Worm (Caenorhabditis elegans) whole organism, midembryonic: ENCODE measurements around the gene ssna-1.

ENCODE experiments used
- T22C8.4 ChIP-seq: fragments of 200-800 bp; sonication (Bioruptor generic); IDR thresholded peaks from 2 replicates; pipeline ENCODE4 v1.3.6; 2022; ENCODE audit warnings: missing genetic modification characterization, missing compliant biosample characterization
- cog-1 ChIP-seq: sonication (generic microtip); optimal IDR thresholded peaks from 2 replicates; lab custom pipeline; 2016; ENCODE audit warnings: missing genetic modification characterization, missing compliant biosample characterization
- flt-1 ChIP-seq: fragments of 200-800 bp; sonication (Bioruptor generic); IDR thresholded peaks from 2 replicates; pipeline ENCODE4 v1.3.6; 2022; ENCODE audit warnings: missing genetic modification characterization, missing compliant biosample characterization
- klf-2 ChIP-seq: fragments of 200-800 bp; sonication (Bioruptor generic); conservative IDR thresholded peaks from 2 replicates; pipeline ENCODE4 v1.3.6; 2022; ENCODE audit warnings: missing genetic modification reagents, missing genetic modification characterization, missing compliant biosample characterization
- med-1 ChIP-seq: sonication (generic microtip); optimal IDR thresholded peaks from 2 replicates; lab custom pipeline; 2017; ENCODE audit warnings: missing genetic modification characterization, mild to moderate bottlenecking, missing compliant biosample characterization, antibody characterized with exemption, missing genetic modification reagents; ENCODE audit not compliant: insufficient read depth
- ref-1 ChIP-seq: fragments of 200-800 bp; sonication (Bioruptor generic); conservative IDR thresholded peaks from 2 replicates; pipeline ENCODE4 v1.3.6; 2022; ENCODE audit warnings: missing genetic modification reagents, missing genetic modification characterization, missing compliant biosample characterization
- tab-1 ChIP-seq: fragments of 200-800 bp; sonication (Bioruptor generic); IDR thresholded peaks from 2 replicates; pipeline ENCODE4 v1.3.6; 2022; ENCODE audit warnings: missing genetic modification characterization, missing compliant biosample characterization
- ztf-23 ChIP-seq: fragments of 200-800 bp; sonication (Bioruptor generic); IDR thresholded peaks from 2 replicates; pipeline ENCODE4 v1.3.6; 2022; ENCODE audit warnings: missing genetic modification reagents, missing genetic modification characterization, missing compliant biosample characterization
- ztf-29 ChIP-seq: fragments of 200-800 bp; sonication (Bioruptor generic); IDR thresholded peaks from 2 replicates; pipeline ENCODE4 v1.3.6; 2022; ENCODE audit warnings: missing genetic modification reagents, missing genetic modification characterization, missing compliant biosample characterization

Gene ssna-1

DNA sequence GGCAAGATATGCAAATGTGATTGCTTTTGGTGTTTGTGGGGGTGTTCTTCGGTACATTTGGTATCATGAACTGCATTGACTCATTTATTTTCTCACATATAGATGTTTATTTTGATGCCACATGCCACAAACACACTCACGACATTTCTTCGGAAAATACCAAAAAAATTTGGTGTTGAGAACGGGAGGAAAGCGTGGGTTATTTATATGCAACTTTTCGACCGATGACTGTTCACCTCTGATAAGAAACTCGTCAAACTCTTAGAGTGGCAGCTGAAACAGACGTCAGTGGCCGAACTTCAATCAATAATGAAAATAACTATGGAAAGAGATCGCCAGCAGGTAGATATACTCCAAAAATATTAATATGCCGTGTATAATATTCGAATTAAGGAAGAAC is 9.5 kb upstream of the ssna-1 start:
- TF ChIP-seq klf-2 (GFP tag; lab: Robert Waterston, UW): no peak
- no peak for TF ChIP-seq T22C8.4 (GFP tag; lab: Robert Waterston, UW)
- TF ChIP-seq cog-1: no peak
- no peak for TF ChIP-seq tab-1 (GFP tag; lab: Robert Waterston, UW)
- no peak for TF ChIP-seq med-1 (GFP tag; lab: Kevin White, UChicago)
- TF ChIP-seq ref-1 (GFP tag; lab: Robert Waterston, UW): no peak
- no peak for TF ChIP-seq flt-1 (GFP tag; lab: Robert Waterston, UW)
- no peak for TF ChIP-seq ztf-29
- no peak for TF ChIP-seq ztf-23 (GFP tag; lab: Robert Waterston, UW)

DNA sequence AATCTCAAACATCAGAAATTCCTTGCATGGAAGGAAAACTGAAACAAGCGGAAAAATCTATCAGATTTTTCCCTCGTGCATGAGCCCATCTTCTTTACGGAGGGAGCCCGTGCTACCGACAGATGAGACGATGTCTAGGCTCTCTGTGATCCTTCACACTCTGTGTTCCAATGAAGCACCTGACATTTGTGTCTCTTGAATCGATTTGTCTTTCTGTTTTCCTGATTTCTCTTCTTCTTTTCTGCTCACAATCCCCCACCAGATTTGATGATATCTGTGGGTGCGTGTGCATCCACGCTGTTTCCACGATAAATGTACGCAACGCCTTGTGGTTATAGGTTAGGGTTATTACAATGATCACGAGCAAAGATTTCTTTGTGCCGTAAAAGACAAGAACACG is 9.0 kb upstream of the ssna-1 start:
- no peak for TF ChIP-seq ztf-23 (GFP tag; lab: Robert Waterston, UW)
- no peak for TF ChIP-seq flt-1 (GFP tag; lab: Robert Waterston, UW)
- no peak for TF ChIP-seq cog-1
- TF ChIP-seq klf-2 (GFP tag; lab: Robert Waterston, UW): no peak
- TF ChIP-seq tab-1 (GFP tag; lab: Robert Waterston, UW): no peak
- no peak for TF ChIP-seq ref-1 (GFP tag; lab: Robert Waterston, UW)

DNA sequence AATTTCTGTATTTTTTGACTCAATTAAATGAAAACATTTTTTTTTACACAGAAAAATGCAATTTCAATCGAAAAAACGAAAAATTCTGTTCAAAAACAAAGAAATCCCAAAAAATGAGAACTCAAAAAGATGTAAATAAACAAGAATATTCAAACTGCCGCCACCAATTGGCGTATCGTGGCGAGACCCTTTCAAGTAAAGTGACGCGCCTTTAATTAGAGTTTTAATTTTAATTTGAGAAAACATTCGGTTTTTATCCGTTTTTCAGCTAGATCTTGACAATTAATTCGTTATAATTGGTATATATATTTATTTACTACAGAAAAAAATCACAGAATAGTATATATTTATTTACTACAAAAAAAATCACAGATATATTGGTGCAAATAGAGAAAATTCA is 8.3 kb upstream of the ssna-1 start:
- TF ChIP-seq klf-2 (GFP tag; lab: Robert Waterston, UW) (no peak), cog-1 (no peak)

DNA sequence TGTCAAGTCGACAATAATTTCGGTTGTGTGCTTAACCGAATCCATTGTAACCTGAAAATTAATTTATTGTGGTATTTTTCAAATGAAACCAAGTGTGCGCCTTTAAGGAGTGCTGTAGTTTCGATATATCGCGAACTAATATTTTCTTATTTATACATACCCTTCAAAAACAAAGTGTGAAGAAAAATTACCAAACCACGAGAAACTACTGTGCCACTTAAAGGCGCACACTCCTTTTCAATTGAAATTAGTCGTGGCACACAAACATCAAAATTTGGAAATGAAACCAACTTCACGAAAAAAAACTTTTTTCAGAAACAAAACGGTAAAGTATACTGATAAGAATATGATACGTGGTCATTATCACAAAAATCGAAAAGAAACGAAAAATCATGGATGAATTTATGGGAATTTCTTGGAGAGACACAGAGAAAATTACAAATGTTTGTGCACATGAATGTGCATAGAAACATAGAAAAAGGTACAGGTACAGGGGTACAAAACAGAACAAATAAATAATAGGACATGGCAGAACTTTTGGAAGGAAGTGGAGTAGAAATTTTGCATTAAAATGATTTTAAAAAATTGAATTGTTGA is 4.7 kb upstream of the ssna-1 start, which contains the start of gene spl-1:
TSS of gene spl-1 (minus strand) at position 51 of the 597 bp plus-strand sequence.
- TF ChIP-seq ref-1 (GFP tag; lab: Robert Waterston, UW) (no peak), med-1 (GFP tag; lab: Kevin White, UChicago) (no peak), T22C8.4 (GFP tag; lab: Robert Waterston, UW) (no peak), ztf-23 (GFP tag; lab: Robert Waterston, UW) (no peak), klf-2 (GFP tag; lab: Robert Waterston, UW) (no peak), cog-1 (no peak), tab-1 (GFP tag; lab: Robert Waterston, UW) (no peak), ztf-29 (no peak), flt-1 (GFP tag; lab: Robert Waterston, UW) (no peak)

DNA sequence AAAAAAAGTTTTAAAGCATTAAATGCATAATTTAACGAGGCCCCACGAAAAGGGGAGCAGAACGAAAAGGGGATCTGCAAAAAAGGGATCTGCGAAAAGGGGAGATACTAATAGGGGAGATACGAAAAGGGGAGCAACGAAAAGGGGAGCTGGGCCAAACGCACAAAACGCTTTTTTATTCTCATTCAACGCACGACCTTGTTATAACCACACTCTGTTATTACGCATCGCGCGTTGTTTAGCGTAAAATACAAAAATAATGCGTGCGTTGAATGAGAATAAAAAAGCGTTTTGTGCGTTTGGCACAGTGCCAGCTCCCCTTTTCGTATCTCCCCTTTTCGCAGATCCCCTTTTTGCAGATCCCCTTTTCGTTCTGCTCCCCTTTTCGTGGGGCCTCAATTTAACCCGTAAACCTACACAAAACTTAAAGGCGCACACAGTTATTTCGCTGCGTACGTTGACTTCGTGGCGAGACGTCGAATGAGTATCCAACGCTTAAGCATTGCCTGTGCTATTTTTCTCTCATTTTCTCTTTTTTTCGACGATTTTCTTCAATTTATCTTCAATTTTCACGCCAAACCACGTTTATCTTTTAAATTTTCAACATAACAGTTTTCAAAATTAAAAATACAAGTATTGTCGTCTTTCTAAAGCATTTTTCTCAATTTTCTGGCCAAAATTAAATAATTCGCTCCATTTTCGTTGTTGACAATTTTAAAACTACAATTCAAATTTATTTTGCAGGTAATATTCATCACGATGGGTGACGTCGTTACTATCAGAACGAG is 2.5 kb upstream of the ssna-1 start, which contains the start of gene rps-24:
TSS of gene rps-24 (plus strand) at position 738 of the 788 bp plus-strand sequence.
- TF ChIP-seq ref-1 (GFP tag; lab: Robert Waterston, UW) (0 out of 2 replicates have a peak, but pooled peaks have one; percentile 39), klf-2 (GFP tag; lab: Robert Waterston, UW) (peak; percentile 87), ztf-23 (GFP tag; lab: Robert Waterston, UW) (peak; percentile 93), flt-1 (GFP tag; lab: Robert Waterston, UW) (peak; percentile 86), cog-1 (peak; percentile 84), T22C8.4 (GFP tag; lab: Robert Waterston, UW) (peak; percentile 72), ztf-29 (peak; percentile 85), tab-1 (GFP tag; lab: Robert Waterston, UW) (peak; percentile 78; the same call in 1 of the 2 replicates)

DNA sequence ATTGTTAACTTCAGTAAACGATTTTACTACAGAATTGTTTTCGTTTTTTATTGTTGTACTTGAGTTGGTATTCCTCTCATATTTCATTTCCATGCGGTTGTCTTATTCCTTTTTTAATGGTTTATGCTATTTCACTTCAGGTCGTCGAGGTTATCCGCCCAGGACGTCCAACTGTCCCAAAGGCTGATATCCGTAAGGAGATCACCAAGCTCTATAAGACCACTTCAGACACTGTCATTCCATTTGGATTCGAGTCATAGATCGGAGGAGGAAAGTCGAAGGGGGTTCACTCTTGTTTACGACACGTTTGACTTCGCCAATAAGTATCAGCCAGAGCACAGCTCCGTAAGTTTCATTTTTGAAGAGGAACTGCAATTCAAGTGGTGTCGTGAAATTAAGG is 1.3 kb upstream of the ssna-1 start, which contains the start of gene T07A9.14:
TSS of gene T07A9.14 (plus strand) at position 124 of the 400 bp plus-strand sequence.
- TF ChIP-seq cog-1 (no peak), med-1 (GFP tag; lab: Kevin White, UChicago) (no peak), ref-1 (GFP tag; lab: Robert Waterston, UW) (no peak), ztf-23 (GFP tag; lab: Robert Waterston, UW) (no peak), tab-1 (GFP tag; lab: Robert Waterston, UW) (no peak), T22C8.4 (GFP tag; lab: Robert Waterston, UW) (no peak), flt-1 (GFP tag; lab: Robert Waterston, UW) (no peak), klf-2 (GFP tag; lab: Robert Waterston, UW) (no peak), ztf-29 (no peak)

DNA sequence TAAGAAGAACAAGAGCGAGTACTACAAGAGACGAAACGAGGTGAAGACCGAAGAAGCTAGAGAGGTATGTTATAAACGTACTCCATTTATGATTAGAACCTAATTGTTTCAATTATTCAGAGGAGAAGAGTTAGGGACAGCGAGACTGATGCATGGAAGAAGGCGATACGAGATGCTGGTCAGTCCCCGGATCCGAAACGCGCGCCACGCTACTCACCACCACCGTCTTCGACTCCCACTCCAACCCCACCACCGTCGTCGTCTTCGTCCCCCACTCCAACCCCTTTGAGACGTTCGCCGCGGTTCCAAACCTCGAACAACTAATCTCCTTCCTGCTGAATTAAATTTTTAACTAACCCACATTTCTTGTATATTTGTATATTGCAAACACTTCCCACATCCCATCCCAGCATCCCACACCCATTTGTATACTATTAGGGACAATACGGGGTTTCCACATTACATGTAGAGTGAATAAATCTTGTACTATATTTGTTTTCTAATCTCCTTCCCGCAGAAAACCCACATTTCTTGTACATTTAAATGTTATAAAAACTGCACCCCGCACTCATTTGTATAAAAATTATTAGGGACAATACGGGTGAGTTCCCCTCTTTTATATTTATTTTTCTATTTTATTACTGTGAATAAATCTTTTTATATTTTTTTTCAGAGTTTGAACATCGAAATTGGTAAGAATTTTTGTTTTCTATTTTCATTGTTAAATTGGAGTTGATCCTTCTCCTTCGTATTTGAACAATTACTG is 418 bp upstream of the ssna-1 start:
- TF ChIP-seq ref-1 (GFP tag; lab: Robert Waterston, UW) (no peak), ztf-29 (no peak), flt-1 (GFP tag; lab: Robert Waterston, UW) (no peak), klf-2 (GFP tag; lab: Robert Waterston, UW) (no peak), T22C8.4 (GFP tag; lab: Robert Waterston, UW) (no peak), cog-1 (no peak), ztf-23 (GFP tag; lab: Robert Waterston, UW) (no peak), med-1 (GFP tag; lab: Kevin White, UChicago) (no peak), tab-1 (GFP tag; lab: Robert Waterston, UW) (no peak)

DNA sequence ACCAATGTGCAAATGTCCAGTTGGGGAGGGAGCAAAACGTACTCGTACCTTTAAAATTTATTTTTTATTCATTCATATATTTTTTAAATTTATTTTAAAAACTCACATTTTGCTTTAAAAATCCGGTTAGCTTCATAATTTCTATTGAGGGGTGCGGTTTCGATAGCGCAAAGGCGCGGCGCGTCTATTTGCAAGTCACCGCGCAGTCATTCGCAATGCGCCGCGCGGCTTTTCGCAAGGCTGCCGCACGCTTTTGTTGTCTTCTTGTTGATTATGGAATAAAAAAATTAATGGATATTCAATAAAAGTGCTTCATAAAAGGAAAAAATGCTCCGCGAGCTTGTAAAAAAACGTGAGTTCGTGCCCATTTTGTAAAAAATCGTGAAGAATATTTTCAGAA is 2.4 kb downstream of the ssna-1 start, which contains the start of the genes ears-2 and uncp-18:
TSS of gene ears-2 (minus strand) at position 190 of the 400 bp plus-strand sequence.
TSS of gene uncp-18 (plus strand) at position 282 of the 400 bp plus-strand sequence.
- TF ChIP-seq T22C8.4 (GFP tag; lab: Robert Waterston, UW) (peak; percentile 96), ref-1 (GFP tag; lab: Robert Waterston, UW) (peak; percentile 87), tab-1 (GFP tag; lab: Robert Waterston, UW) (peak; percentile 97), flt-1 (GFP tag; lab: Robert Waterston, UW) (peak; percentile 95), med-1 (GFP tag; lab: Kevin White, UChicago) (peak; percentile 98), ztf-23 (GFP tag; lab: Robert Waterston, UW) (peak; percentile 98), cog-1 (peak; percentile 95), klf-2 (GFP tag; lab: Robert Waterston, UW) (peak; percentile 99), ztf-29 (peak; percentile 97)
